Fruit fly (Drosophila melanogaster) whole organism, prepupa: ENCODE measurements around the gene CG15506.

ENCODE experiments used
- CG15336 ChIP-seq: fragments of 200-800 bp; sonication (Bioruptor generic); IDR thresholded peaks from 2 replicates; pipeline ENCODE4 v1.3.6; 2022; ENCODE audit warnings: missing biosample characterization, missing genetic modification characterization
- achi ChIP-seq: fragments of 200-800 bp; sonication (Bioruptor generic); optimal IDR thresholded peaks from 3 replicates; lab custom pipeline; 2016; ENCODE audit warnings: missing biosample characterization, missing genetic modification characterization

DNA sequence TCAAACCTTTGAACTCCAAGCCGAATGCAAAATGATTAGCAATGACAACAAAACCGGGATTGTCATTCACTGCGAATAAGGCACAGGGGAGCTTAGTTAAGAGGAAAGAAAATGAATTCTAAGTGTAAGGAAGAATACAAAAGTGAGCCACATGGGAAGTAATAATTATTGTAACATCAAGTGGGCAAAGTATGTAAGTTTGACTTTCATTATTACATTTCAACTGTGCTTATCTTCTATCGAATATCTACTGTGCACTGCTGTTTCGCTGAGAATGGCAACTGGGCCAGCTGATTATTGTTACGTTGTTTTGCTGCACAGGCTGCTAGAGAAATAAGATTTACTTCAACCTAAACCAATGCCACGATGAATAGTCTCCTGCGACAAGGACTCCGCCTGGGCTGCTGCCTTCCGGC, 18.2 kb downstream of the CG15506 start, which contains the start of the genes CG7601 and CIA30:
- peak; percentile 98 for TF ChIP-seq achi (GFP tag; lab: Kevin White, UChicago)
- TF ChIP-seq CG15336 (GFP tag; lab: Robert Waterston, UW), result peak; percentile 100
